Worm (Caenorhabditis elegans): Measurements from ENCODE around the gene mfsd-10.
A peak's percentile ranks its signal among the peaks of the same experiment; 100 is the strongest.

mfsd-10 gene

ce11 chrX:17384343-17384742, 15.9 kb upstream of the mfsd-10 start:
- TF ChIP-seq spr-1 (tag; optimal IDR thresholded peaks at IDR 0.05) (no peak), set-16 (GFP tag; IDR thresholded peaks at IDR 0.05) (peak; percentile 70; the same call in 1 of the 2 replicates), ama-1 (optimal IDR thresholded peaks at IDR 0.05) (no peak), R02D3.7 (tag; optimal IDR thresholded peaks at IDR 0.05) (no peak), lin-15B (tag; optimal IDR thresholded peaks at IDR 0.05) (no peak), unc-130 (GFP tag; optimal IDR thresholded peaks at IDR 0.05) (no peak), unc-62 (GFP tag; optimal IDR thresholded peaks at IDR 0.05 in 1 of 2) (peak in 1 of 2 experiments; percentile 17), unc-62 (tag; optimal IDR thresholded peaks at IDR 0.05) (no peak), Y105C5A.15 (GFP tag; IDR thresholded peaks at IDR 0.05) (no peak)

DNA sequence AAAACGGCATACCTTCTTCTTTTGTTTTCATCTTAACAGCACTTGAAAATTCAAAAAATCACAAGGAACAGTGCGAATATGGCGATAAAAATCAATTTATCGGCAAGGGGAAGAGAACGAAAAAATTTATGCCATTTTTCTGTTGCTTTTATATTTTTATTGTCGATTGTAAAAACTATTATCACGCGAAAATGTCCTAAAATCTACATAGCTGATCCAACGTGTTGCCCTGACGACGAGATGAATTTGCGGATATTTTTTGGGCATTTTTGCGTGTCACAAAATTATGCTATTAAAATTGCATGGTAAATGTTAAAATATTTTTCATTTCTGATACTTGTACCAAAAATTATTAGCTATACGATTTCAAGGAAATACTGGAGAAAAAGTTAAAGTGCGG, 13.5 kb upstream of the mfsd-10 start, which contains the start of gene F10D7.4:
F10D7.4 (minus strand) TSS at position 101 of the 400 bp plus-strand sequence.
- TF ChIP-seq Y105C5A.15 (GFP tag; IDR thresholded peaks at IDR 0.05) (no peak), F26F4.8 (GFP tag; conservative IDR thresholded peaks at IDR 0.05) (no peak), unc-62 (GFP tag; optimal IDR thresholded peaks at IDR 0.05 in 1 of 2) (peak in 1 of 2 experiments; percentile 5), unc-62 (tag; optimal IDR thresholded peaks at IDR 0.05) (no peak), T26A8.4 (GFP tag; IDR thresholded peaks at IDR 0.05) (no peak)

- TF ChIP-seq nhr-42 (GFP tag; IDR thresholded peaks at IDR 0.05) = no peak
- no peak for TF ChIP-seq ztf-11 (tag; optimal IDR thresholded peaks at IDR 0.05)
- TF ChIP-seq saeg-2 (GFP tag; IDR thresholded peaks at IDR 0.05) = no peak
- no peak for TF ChIP-seq mxl-3 (GFP tag; optimal IDR thresholded peaks at IDR 0.05)
- TF ChIP-seq Y75B8A.6 (GFP tag; IDR thresholded peaks at IDR 0.05) = no peak
- no peak for TF ChIP-seq skn-1 (tag; optimal IDR thresholded peaks at IDR 0.05)
- no peak for TF ChIP-seq tra-1 (GFP tag; IDR thresholded peaks at IDR 0.05)
- TF ChIP-seq hmg-1.1 (GFP tag; IDR thresholded peaks at IDR 0.05) = no peak
- TF ChIP-seq arid-1 (GFP tag; conservative IDR thresholded peaks at IDR 0.05) = no peak
- TF ChIP-seq zag-1 (tag; optimal IDR thresholded peaks at IDR 0.05) = no peak
- no peak for TF ChIP-seq egl-43 (GFP tag; IDR thresholded peaks at IDR 0.05)
- no peak for TF ChIP-seq D1046.2 (GFP tag; IDR thresholded peaks at IDR 0.05)
Observed at ce11 chrX:17379675-17380074, 11.2 kb upstream of the mfsd-10 start, which contains the start of gene F10D7.10. Gene F10D7.10, minus strand, starts transcription at chrX:17379775.

ce11 chrX:17378996-17379395, 10.6 kb upstream of the mfsd-10 start:
- no peak for TF ChIP-seq ceh-44 (GFP tag; IDR thresholded peaks at IDR 0.05)
- peak; percentile 44 for TF ChIP-seq nhr-28 (tag; optimal IDR thresholded peaks at IDR 0.05)
- no peak for TF ChIP-seq dmd-8 (GFP tag; IDR thresholded peaks at IDR 0.05)
- no peak for TF ChIP-seq daf-16 (GFP tag; optimal IDR thresholded peaks at IDR 0.05)
- peak; percentile 62 for TF ChIP-seq daf-16 (tag; optimal IDR thresholded peaks at IDR 0.05)
- peak; percentile 15 for TF ChIP-seq dve-1 (tag; optimal IDR thresholded peaks at IDR 0.05; ENCODE audit: insufficient read depth)
- peak; percentile 44 for TF ChIP-seq pqm-1 (tag; optimal IDR thresholded peaks at IDR 0.05)

- TF ChIP-seq nhr-6 (tag; optimal IDR thresholded peaks at IDR 0.05) (peak; percentile 38), daf-19 (GFP tag; conservative IDR thresholded peaks at IDR 0.05) (no peak), nhr-102 (tag; optimal IDR thresholded peaks at IDR 0.05) (no peak), lin-13 (GFP tag; optimal IDR thresholded peaks at IDR 0.05) (no peak), spr-1 (tag; optimal IDR thresholded peaks at IDR 0.05) (no peak), unc-62 (GFP tag; optimal IDR thresholded peaks at IDR 0.05 in 1 of 2) (peak in 1 of 2 experiments; percentile 75), unc-62 (tag; optimal IDR thresholded peaks at IDR 0.05) (no peak), hlh-11 (tag; optimal IDR thresholded peaks at IDR 0.05) (peak; percentile 41), zfp-2 (tag; optimal IDR thresholded peaks at IDR 0.05) (no peak), pqm-1 (tag; optimal IDR thresholded peaks at IDR 0.05) (peak; percentile 38), nhr-25 (tag; optimal IDR thresholded peaks at IDR 0.05; ENCODE audit: borderline replicate concordance, insufficient read depth) (no peak), mdt-29 (GFP tag; IDR thresholded peaks at IDR 0.05) (no peak), dve-1 (tag; optimal IDR thresholded peaks at IDR 0.05; ENCODE audit: insufficient read depth) (peak; percentile 70), gei-8 (GFP tag; optimal IDR thresholded peaks at IDR 0.05) (no peak), nhr-28 (tag; optimal IDR thresholded peaks at IDR 0.05) (peak; percentile 14), egl-27 (tag; optimal IDR thresholded peaks at IDR 0.05) (no peak), daf-16 (GFP tag; optimal IDR thresholded peaks at IDR 0.05) (no peak), daf-16 (tag; optimal IDR thresholded peaks at IDR 0.05) (peak; percentile 50), hlh-30 (tag; optimal IDR thresholded peaks at IDR 0.05; ENCODE audit: insufficient read depth) (peak; percentile 13), tra-1 (GFP tag; IDR thresholded peaks at IDR 0.05) (0 out of 2 replicates have a peak, but pooled peaks have one; percentile 11)
Observed at ce11 chrX:17375877-17376276, 7.4 kb upstream of the mfsd-10 start.
